Worm (Caenorhabditis elegans): ENCODE results near the gene Y66D12A.19.

- TF ChIP-seq nhr-23 (tag; optimal IDR thresholded peaks at IDR 0.05): no peak
- no peak for TF ChIP-seq aly-2 (tag; optimal IDR thresholded peaks at IDR 0.05)
- TF ChIP-seq ceh-82 (tag; optimal IDR thresholded peaks at IDR 0.05): no peak
- no peak for TF ChIP-seq unc-62 (GFP tag; optimal IDR thresholded peaks at IDR 0.05)
- no peak for TF ChIP-seq C34F6.9 (tag; optimal IDR thresholded peaks at IDR 0.05)
- no peak for TF ChIP-seq nhr-10 (tag; optimal IDR thresholded peaks at IDR 0.05)
- no peak for TF ChIP-seq unc-55 (GFP tag; optimal IDR thresholded peaks at IDR 0.05)
These were observed 1.2 kb downstream of the Y66D12A.19 start for ce11 chrIII:11510120-11510519.

All from whole organism, L2 larva.